Fruit fly (Drosophila melanogaster) whole organism, pupa: ENCODE data around the gene CG18265.

ENCODE experiments used
- CG10348 ChIP-seq: fragments of 200-800 bp; sonication (Bioruptor generic); IDR thresholded peaks from 2 replicates; pipeline ENCODE4 v1.3.6; 2022; ENCODE audit warnings: missing biosample characterization, missing genetic modification characterization
- CG12605 ChIP-seq: fragments of 200-800 bp; sonication (Bioruptor generic); IDR thresholded peaks from 2 replicates; pipeline ENCODE4 v1.3.6; 2022; ENCODE audit warnings: missing biosample characterization, missing genetic modification characterization
- CG13204 ChIP-seq: fragments of 200-800 bp; sonication (Bioruptor generic); optimal IDR thresholded peaks from 2 replicates; lab custom pipeline; 2018; ENCODE audit warnings: missing biosample characterization, mild to moderate bottlenecking, missing genetic modification characterization, moderate library complexity
- CG14655 ChIP-seq: fragments of 200-800 bp; sonication (Bioruptor generic); optimal IDR thresholded peaks from 3 replicates; lab custom pipeline; 2017; ENCODE audit warnings: mild to moderate bottlenecking, missing biosample characterization, missing genetic modification reagents, missing genetic modification characterization
- CG15710 ChIP-seq: fragments of 200-800 bp; sonication (Bioruptor generic); optimal IDR thresholded peaks from 2 replicates; lab custom pipeline; 2018; ENCODE audit warnings: missing biosample characterization, mild to moderate bottlenecking, missing genetic modification characterization, moderate library complexity
- CG17806 ChIP-seq: fragments of 200-800 bp; sonication (Bioruptor generic); optimal IDR thresholded peaks from 2 replicates; lab custom pipeline; 2018; ENCODE audit warnings: missing biosample characterization, mild to moderate bottlenecking, missing genetic modification characterization, moderate library complexity
- CG32121 ChIP-seq: fragments of 200-800 bp; sonication (Bioruptor generic); IDR thresholded peaks from 2 replicates; pipeline ENCODE4 v1.3.6; 2022; ENCODE audit warnings: missing biosample characterization, missing genetic modification characterization
- CG34367 ChIP-seq: fragments of 200-800 bp; sonication (Bioruptor generic); optimal IDR thresholded peaks from 2 replicates; lab custom pipeline; 2018; ENCODE audit warnings: missing biosample characterization, mild to moderate bottlenecking, missing genetic modification characterization
- CG4496 ChIP-seq: fragments of 200-800 bp; sonication (Bioruptor generic); IDR thresholded peaks from 3 replicates; pipeline ENCODE4 v1.3.6; 2022; ENCODE audit warnings: missing biosample characterization, missing genetic modification characterization
- CG8159 ChIP-seq: fragments of 200-800 bp; sonication (Bioruptor generic); optimal IDR thresholded peaks from 3 replicates; lab custom pipeline; 2018; ENCODE audit warnings: missing biosample characterization, mild to moderate bottlenecking, missing genetic modification characterization, moderate library complexity
- CG8301 ChIP-seq: fragments of 200-800 bp; sonication (Bioruptor generic); optimal IDR thresholded peaks from 2 replicates; lab custom pipeline; 2018; ENCODE audit warnings: missing biosample characterization, mild to moderate bottlenecking, missing genetic modification characterization
- CG9948 ChIP-seq: fragments of 200-800 bp; sonication (Bioruptor generic); optimal IDR thresholded peaks from 2 replicates; lab custom pipeline; 2018; ENCODE audit warnings: missing biosample characterization, mild to moderate bottlenecking, missing genetic modification characterization, moderate library complexity
- D1 ChIP-seq: fragments of 200-800 bp; sonication (Bioruptor generic); optimal IDR thresholded peaks from 2 replicates; lab custom pipeline; 2018; ENCODE audit warnings: missing biosample characterization, mild to moderate bottlenecking, missing genetic modification characterization, moderate library complexity
- EcR ChIP-seq: fragments of 200-800 bp; sonication (Bioruptor generic); optimal IDR thresholded peaks from 3 replicates; lab custom pipeline; 2019; ENCODE audit warnings: missing biosample characterization, missing genetic modification characterization, mild to moderate bottlenecking, moderate library complexity, missing genetic modification reagents
- Ets98B ChIP-seq: fragments of 200-800 bp; sonication (Bioruptor generic); IDR thresholded peaks from 2 replicates; pipeline ENCODE4 v1.3.6; 2022; ENCODE audit warnings: missing biosample characterization, missing genetic modification characterization
- Pif1A ChIP-seq: fragments of 200-800 bp; sonication (Bioruptor generic); optimal IDR thresholded peaks from 3 replicates; lab custom pipeline; 2016; ENCODE audit warnings: missing biosample characterization, missing genetic modification characterization
- Pif1B ChIP-seq: fragments of 200-800 bp; sonication (Bioruptor generic); optimal IDR thresholded peaks from 3 replicates; lab custom pipeline; 2016; ENCODE audit warnings: missing biosample characterization, missing genetic modification characterization
- Snoo ChIP-seq: fragments of 200-800 bp; sonication (Bioruptor generic); optimal IDR thresholded peaks from 3 replicates; lab custom pipeline; 2017; ENCODE audit warnings: missing biosample characterization, mild to moderate bottlenecking, missing genetic modification characterization, inconsistent platforms
- fd96Ca ChIP-seq: fragments of 200-800 bp; sonication (Bioruptor generic); IDR thresholded peaks from 3 replicates; pipeline ENCODE4 v1.3.6; 2022; ENCODE audit warnings: missing biosample characterization, missing genetic modification characterization
- gl ChIP-seq: fragments of 200-800 bp; sonication (Bioruptor generic); optimal IDR thresholded peaks from 2 replicates; lab custom pipeline; 2018; ENCODE audit warnings: missing biosample characterization, mild to moderate bottlenecking, missing genetic modification characterization
- rn ChIP-seq: fragments of 200-800 bp; sonication (Bioruptor generic); IDR thresholded peaks from 2 replicates; pipeline ENCODE4 v1.3.6; 2022; ENCODE audit warnings: missing biosample characterization, missing genetic modification characterization

CG18265 gene

DNA sequence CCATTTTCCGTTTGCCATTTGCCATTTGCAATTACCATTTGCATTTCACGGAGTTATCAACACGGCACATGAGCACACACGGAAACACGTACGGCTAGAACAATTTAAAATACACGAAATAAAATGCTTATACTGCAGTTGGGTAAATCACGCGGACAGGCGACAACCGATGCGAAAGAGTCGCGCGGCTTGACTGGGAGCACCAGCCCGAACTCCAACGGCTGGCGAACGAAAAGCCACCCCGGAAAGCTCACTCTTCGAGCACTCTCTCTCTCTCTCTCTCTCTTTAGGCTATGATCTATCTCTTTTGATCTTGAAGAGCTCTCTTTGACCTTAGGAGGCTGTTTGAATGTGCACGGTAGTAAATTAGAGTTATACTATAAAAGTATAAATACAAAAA lies 17.9 kb upstream of the CG18265 start, which contains the start of gene blot:
blot (minus strand) TSS at position 196 of the 400 bp plus-strand sequence.
- TF ChIP-seq rn (GFP tag; lab: Robert Waterston, UW) (no peak), CG32121 (peak; percentile 55; the same call in 1 of the 2 replicates), CG4496 (peak; percentile 43; the same call in 2 of the 3 replicates), Ets98B (GFP tag; lab: Robert Waterston, UW) (peak; percentile 62), Pif1B (GFP tag; lab: Kevin White, UChicago) (peak; percentile 52), CG8159 (no peak), CG9948 (tag; lab: Kevin White, UChicago) (no peak), CG17806 (tag; lab: Kevin White, UChicago) (no peak), CG12605 (GFP tag; lab: Robert Waterston, UW) (peak; percentile 51; the same call in 1 of the 2 replicates)

dm6 chr3L:17425132-17425713 lies 14.0 kb upstream of the CG18265 start, which contains the start of the genes Sec3 and COX7B:
Sec3 (minus strand) TSS chr3L:17425217.
COX7B (plus strand) TSS chr3L:17425477.
- TF ChIP-seq CG14655 (GFP tag; lab: Kevin White, UChicago), result peak; percentile 17
- TF ChIP-seq CG32121, result peak; percentile 43; the same call in 1 of the 2 replicates
- TF ChIP-seq CG13204 (GFP tag; lab: Kevin White, UChicago), result no peak
- 0 out of 3 replicates have a peak, but pooled peaks have one; percentile 45 for TF ChIP-seq CG4496
- no peak for TF ChIP-seq gl (tag; lab: Kevin White, UChicago)
- TF ChIP-seq Snoo (tag; lab: Kevin White, UChicago), result peak; percentile 43
- 0 out of 3 replicates have a peak, but pooled peaks have one; percentile 8 for TF ChIP-seq fd96Ca (GFP tag; lab: Robert Waterston, UW)
- no peak for TF ChIP-seq D1 (tag; lab: Kevin White, UChicago)
- TF ChIP-seq CG9948 (tag; lab: Kevin White, UChicago), result peak; percentile 32
- peak; percentile 8 for TF ChIP-seq EcR
- TF ChIP-seq CG15710 (tag; lab: Kevin White, UChicago), result peak; percentile 58
- TF ChIP-seq CG12605 (GFP tag; lab: Robert Waterston, UW), result 0 out of 2 replicates have a peak, but pooled peaks have one; percentile 9
- TF ChIP-seq CG34367 (tag; lab: Kevin White, UChicago), result peak; percentile 40
- peak; percentile 45 for TF ChIP-seq CG17806 (tag; lab: Kevin White, UChicago)
- peak; percentile 21 for TF ChIP-seq Pif1B (GFP tag; lab: Kevin White, UChicago)
- no peak for TF ChIP-seq rn (GFP tag; lab: Robert Waterston, UW)
- peak; percentile 64 for TF ChIP-seq CG8159
- peak; percentile 19 for TF ChIP-seq CG8301 (tag; lab: Kevin White, UChicago)
- no peak for TF ChIP-seq Ets98B (GFP tag; lab: Robert Waterston, UW)
- no peak for TF ChIP-seq CG10348 (GFP tag; lab: Robert Waterston, UW)
- TF ChIP-seq Pif1A, result peak; percentile 42

- peak; percentile 2 for TF ChIP-seq CG17806 (tag; lab: Kevin White, UChicago)
- peak; percentile 16 for TF ChIP-seq Snoo (tag; lab: Kevin White, UChicago)
- TF ChIP-seq EcR, result no peak
Measured at dm6 chr3L:17427013-17427412, 12.2 kb upstream of the CG18265 start, which contains the start of gene Polr3G. Polr3G (minus strand) TSS chr3L:17427130.

DNA sequence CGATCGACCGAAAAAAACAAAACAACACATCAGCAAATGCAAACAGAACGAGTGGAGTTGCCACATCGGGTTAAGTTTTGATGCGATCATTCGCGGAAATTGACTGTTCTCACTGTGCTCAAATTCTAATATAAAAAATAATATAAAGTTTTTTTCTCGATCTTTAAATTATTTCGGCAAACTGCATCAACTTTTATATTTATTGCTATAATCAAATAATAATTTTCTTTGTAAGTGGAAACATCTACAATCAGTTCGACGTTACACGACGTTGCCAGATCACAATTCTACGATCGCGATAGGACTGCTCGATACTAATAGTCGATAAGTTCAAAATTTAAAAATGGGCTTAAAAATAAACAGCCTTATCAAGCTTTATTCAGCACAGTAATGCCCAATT lies 10.4 kb upstream of the CG18265 start, which contains the start of gene Gorab:
Gorab (minus strand) TSS at position 58 of the 400 bp plus-strand sequence.
- peak; percentile 80 for TF ChIP-seq CG14655 (GFP tag; lab: Kevin White, UChicago)
- peak; percentile 85 for TF ChIP-seq CG10348 (GFP tag; lab: Robert Waterston, UW)
- peak; percentile 76 for TF ChIP-seq Pif1B (GFP tag; lab: Kevin White, UChicago)
- TF ChIP-seq CG12605 (GFP tag; lab: Robert Waterston, UW), result peak; percentile 86
- peak; percentile 68 for TF ChIP-seq CG34367 (tag; lab: Kevin White, UChicago)
- TF ChIP-seq CG9948 (tag; lab: Kevin White, UChicago), result peak; percentile 80
- TF ChIP-seq D1 (tag; lab: Kevin White, UChicago), result no peak
- peak; percentile 96 for TF ChIP-seq CG4496
- TF ChIP-seq CG8301 (tag; lab: Kevin White, UChicago), result peak; percentile 73
- peak; percentile 91 for TF ChIP-seq fd96Ca (GFP tag; lab: Robert Waterston, UW)
- peak; percentile 92 for TF ChIP-seq CG32121
- TF ChIP-seq CG13204 (GFP tag; lab: Kevin White, UChicago), result no peak
- peak; percentile 81 for TF ChIP-seq Snoo (tag; lab: Kevin White, UChicago)
- peak; percentile 79 for TF ChIP-seq Pif1A
- TF ChIP-seq CG15710 (tag; lab: Kevin White, UChicago), result peak; percentile 85
- TF ChIP-seq gl (tag; lab: Kevin White, UChicago), result no peak
- TF ChIP-seq CG17806 (tag; lab: Kevin White, UChicago), result peak; percentile 86
- peak; percentile 90 for TF ChIP-seq rn (GFP tag; lab: Robert Waterston, UW)
- peak; percentile 78 for TF ChIP-seq CG8159
- TF ChIP-seq Ets98B (GFP tag; lab: Robert Waterston, UW), result peak; percentile 91
- no peak for TF ChIP-seq EcR
- TF ChIP-seq, all 21 proteins: peak for 17

- TF ChIP-seq CG17806 (tag; lab: Kevin White, UChicago) (no peak), EcR (peak; percentile 39), CG15710 (tag; lab: Kevin White, UChicago) (no peak), rn (GFP tag; lab: Robert Waterston, UW) (no peak), CG4496 (peak; percentile 50; the same call in 2 of the 3 replicates), fd96Ca (GFP tag; lab: Robert Waterston, UW) (0 out of 3 replicates have a peak, but pooled peaks have one; percentile 23), CG12605 (GFP tag; lab: Robert Waterston, UW) (no peak)
Measured at dm6 chr3L:17430390-17430789, 8.8 kb upstream of the CG18265 start.
